ENCODE assay signal across 3 fruit fly cellular contexts in the genomic region with DNA sequence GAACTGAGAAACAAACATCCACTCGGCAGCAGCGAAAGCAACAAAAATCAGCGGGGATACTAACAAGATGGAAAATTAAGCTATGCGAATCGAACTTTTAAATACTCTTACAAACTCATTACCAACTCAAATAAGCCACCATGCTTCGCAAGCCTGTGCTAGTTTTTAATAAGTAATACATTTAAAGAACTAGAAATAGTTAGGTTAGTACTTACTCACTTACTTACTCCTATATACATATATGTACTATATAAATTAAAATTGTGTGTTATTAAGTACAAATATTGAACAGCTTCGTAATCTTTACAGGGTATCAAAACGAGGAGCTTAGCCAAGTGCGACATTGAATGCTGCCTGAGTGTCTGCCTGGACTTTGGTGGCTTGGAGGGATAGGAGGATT.
TF ChIP-seq lines count a peak whose summit lies in the region.

No protein-coding gene starts in this region.

TF ChIP-seq in whole organism, prepupa, 60 proteins besides CTCF, POLR2A, EP300 and RAD21 (continues in another document):
- TF ChIP-seq topi (GFP tag; optimal IDR thresholded peaks at IDR 0.05; lab: Kevin White, UChicago) = peak; percentile 21
- TF ChIP-seq CG11294 (GFP tag; IDR thresholded peaks at IDR 0.05; lab: Robert Waterston, UW) = no peak
- TF ChIP-seq CG1621 (tag; optimal IDR thresholded peaks at IDR 0.05; lab: Kevin White, UChicago) = no peak
- TF ChIP-seq vri (GFP tag; optimal IDR thresholded peaks at IDR 0.05; lab: Kevin White, UChicago) = peak; percentile 18
- peak; percentile 37 for TF ChIP-seq CG10669 (GFP tag; optimal IDR thresholded peaks at IDR 0.05; lab: Kevin White, UChicago)
- TF ChIP-seq CG3032 (tag; optimal IDR thresholded peaks at IDR 0.05; lab: Kevin White, UChicago) = peak; percentile 42
- no peak for TF ChIP-seq fkh (GFP tag; optimal IDR thresholded peaks at IDR 0.05; lab: Kevin White, UChicago)
- peak; percentile 47 for TF ChIP-seq Sox102F (GFP tag; optimal IDR thresholded peaks at IDR 0.05; lab: Kevin White, UChicago)
- no peak for TF ChIP-seq CG11762 (GFP tag; optimal IDR thresholded peaks at IDR 0.05; lab: Kevin White, UChicago; ENCODE audit: insufficient read depth)
- TF ChIP-seq dac (GFP tag; optimal IDR thresholded peaks at IDR 0.05; lab: Kevin White, UChicago) = no peak
- TF ChIP-seq spab (GFP tag; optimal IDR thresholded peaks at IDR 0.05; lab: Kevin White, UChicago) = peak; percentile 20
- TF ChIP-seq CG11902 (GFP tag; optimal IDR thresholded peaks at IDR 0.05; lab: Kevin White, UChicago) = peak; percentile 17
- peak; percentile 42 for TF ChIP-seq CG10631 (GFP tag; optimal IDR thresholded peaks at IDR 0.05; lab: Kevin White, UChicago)
- no peak for TF ChIP-seq Lpt (GFP tag; optimal IDR thresholded peaks at IDR 0.05; lab: Kevin White, UChicago)
- no peak for TF ChIP-seq Hr39 (GFP tag; optimal IDR thresholded peaks at IDR 0.05; lab: Kevin White, UChicago)
- no peak for TF ChIP-seq CG15336 (GFP tag; IDR thresholded peaks at IDR 0.05; lab: Robert Waterston, UW)
- no peak for TF ChIP-seq CG16779 (tag; optimal IDR thresholded peaks at IDR 0.05; lab: Kevin White, UChicago)
- TF ChIP-seq OdsH (GFP tag; optimal IDR thresholded peaks at IDR 0.05; lab: Kevin White, UChicago) = peak; percentile 1
- TF ChIP-seq pdm3 (GFP tag; optimal IDR thresholded peaks at IDR 0.05; lab: Kevin White, UChicago) = peak; percentile 18
- TF ChIP-seq Ets96B (tag; optimal IDR thresholded peaks at IDR 0.05; lab: Kevin White, UChicago) = peak; percentile 51
- no peak for TF ChIP-seq Eip75B (GFP tag; optimal IDR thresholded peaks at IDR 0.05; lab: Kevin White, UChicago)
- no peak for TF ChIP-seq CG31627 (GFP tag; optimal IDR thresholded peaks at IDR 0.05; lab: Kevin White, UChicago)
- TF ChIP-seq achi (GFP tag; optimal IDR thresholded peaks at IDR 0.05; lab: Kevin White, UChicago) = no peak
- peak; percentile 25 for TF ChIP-seq Blimp-1 (GFP tag; optimal IDR thresholded peaks at IDR 0.05; lab: Kevin White, UChicago)
- peak; percentile 42 for TF ChIP-seq dsx (GFP tag; optimal IDR thresholded peaks at IDR 0.05; lab: Kevin White, UChicago; ENCODE audit: poor library complexity, severe bottlenecking)
- TF ChIP-seq Hr38 (GFP tag; optimal IDR thresholded peaks at IDR 0.05; lab: Kevin White, UChicago) = no peak
- TF ChIP-seq CG6276 (GFP tag; optimal IDR thresholded peaks at IDR 0.05; lab: Kevin White, UChicago) = no peak
- TF ChIP-seq CG34406 (GFP tag; optimal IDR thresholded peaks at IDR 0.05; lab: Kevin White, UChicago) = peak; percentile 38
- no peak for TF ChIP-seq CG8119 (GFP tag; IDR thresholded peaks at IDR 0.05; lab: Robert Waterston, UW)

TF ChIP-seq in whole organism, pupa, 21 proteins besides CTCF, POLR2A, EP300 and RAD21:
- TF ChIP-seq CG34367 (tag; optimal IDR thresholded peaks at IDR 0.05; lab: Kevin White, UChicago) = no peak
- TF ChIP-seq Pif1A (GFP tag; optimal IDR thresholded peaks at IDR 0.05; lab: Kevin White, UChicago) = no peak
- TF ChIP-seq fd96Ca (GFP tag; IDR thresholded peaks at IDR 0.05; lab: Robert Waterston, UW) = no peak
- TF ChIP-seq CG15710 (tag; optimal IDR thresholded peaks at IDR 0.05; lab: Kevin White, UChicago) = peak; percentile 61
- TF ChIP-seq CG32121 (GFP tag; IDR thresholded peaks at IDR 0.05; lab: Robert Waterston, UW) = no peak
- peak; percentile 27 for TF ChIP-seq CG17806 (tag; optimal IDR thresholded peaks at IDR 0.05; lab: Kevin White, UChicago)
- TF ChIP-seq gl (tag; optimal IDR thresholded peaks at IDR 0.05; lab: Kevin White, UChicago) = peak; percentile 5
- TF ChIP-seq CG12605 (GFP tag; IDR thresholded peaks at IDR 0.05; lab: Robert Waterston, UW) = no peak
- no peak for TF ChIP-seq EcR (GFP tag; optimal IDR thresholded peaks at IDR 0.05; lab: Kevin White, UChicago)
- no peak for TF ChIP-seq rn (GFP tag; IDR thresholded peaks at IDR 0.05; lab: Robert Waterston, UW)
- no peak for TF ChIP-seq CG10348 (GFP tag; IDR thresholded peaks at IDR 0.05; lab: Robert Waterston, UW)
- peak; percentile 11 for TF ChIP-seq D1 (tag; optimal IDR thresholded peaks at IDR 0.05; lab: Kevin White, UChicago)
- peak; percentile 55 for TF ChIP-seq CG14655 (GFP tag; optimal IDR thresholded peaks at IDR 0.05; lab: Kevin White, UChicago)
- no peak for TF ChIP-seq CG4496 (GFP tag; IDR thresholded peaks at IDR 0.05; lab: Robert Waterston, UW)
- TF ChIP-seq CG8301 (tag; optimal IDR thresholded peaks at IDR 0.05; lab: Kevin White, UChicago) = peak; percentile 11
- TF ChIP-seq Pif1B (GFP tag; optimal IDR thresholded peaks at IDR 0.05; lab: Kevin White, UChicago) = no peak
- peak; percentile 61 for TF ChIP-seq CG8159 (tag; optimal IDR thresholded peaks at IDR 0.05; lab: Kevin White, UChicago)
- peak; percentile 26 for TF ChIP-seq Snoo (tag; optimal IDR thresholded peaks at IDR 0.05; lab: Kevin White, UChicago)
- peak; percentile 41 for TF ChIP-seq CG9948 (tag; optimal IDR thresholded peaks at IDR 0.05; lab: Kevin White, UChicago)

TF ChIP-seq in whole organism, wandering third instar larva, 38 proteins besides CTCF, POLR2A, EP300 and RAD21:
- TF ChIP-seq Sp1 (GFP tag; optimal IDR thresholded peaks at IDR 0.05; lab: Kevin White, UChicago) (peak; percentile 45), ey (GFP tag; optimal IDR thresholded peaks at IDR 0.05; lab: Kevin White, UChicago) (peak; percentile 9), OdsH (GFP tag; optimal IDR thresholded peaks at IDR 0.05; lab: Kevin White, UChicago) (peak; percentile 22), HLH106 (tag; optimal IDR thresholded peaks at IDR 0.05; lab: Kevin White, UChicago) (peak; percentile 54), CG32264 (GFP tag; optimal IDR thresholded peaks at IDR 0.05; lab: Kevin White, UChicago) (no peak), Hr78 (GFP tag; optimal IDR thresholded peaks at IDR 0.05; lab: Kevin White, UChicago) (no peak), N (GFP tag; optimal IDR thresholded peaks at IDR 0.05; lab: Kevin White, UChicago) (no peak), Rel (GFP tag; optimal IDR thresholded peaks at IDR 0.05; lab: Kevin White, UChicago) (no peak), Rel (tag; optimal IDR thresholded peaks at IDR 0.05; lab: Kevin White, UChicago) (no peak), h (GFP tag; optimal IDR thresholded peaks at IDR 0.05; lab: Kevin White, UChicago) (peak; percentile 39), Myc (optimal IDR thresholded peaks at IDR 0.05; lab: Kevin White, UChicago) (no peak), foxo (GFP tag; optimal IDR thresholded peaks at IDR 0.05; lab: Kevin White, UChicago) (peak in 1 of 2 experiments; percentile 39), sage (GFP tag; optimal IDR thresholded peaks at IDR 0.05; lab: Kevin White, UChicago) (no peak), usp (GFP tag; optimal IDR thresholded peaks at IDR 0.05; lab: Kevin White, UChicago) (no peak), pan (optimal IDR thresholded peaks at IDR 0.05; lab: Kevin White, UChicago) (no peak), br (GFP tag; optimal IDR thresholded peaks at IDR 0.05; lab: Kevin White, UChicago) (no peak), brk (GFP tag; optimal IDR thresholded peaks at IDR 0.05; lab: Kevin White, UChicago) (no peak), sv (GFP tag; optimal IDR thresholded peaks at IDR 0.05; lab: Kevin White, UChicago) (no peak), rgr (GFP tag; optimal IDR thresholded peaks at IDR 0.05; lab: Kevin White, UChicago) (peak; percentile 14), dsf (GFP tag; optimal IDR thresholded peaks at IDR 0.05; lab: Kevin White, UChicago; ENCODE audit: borderline replicate concordance) (no peak), dmrt93B (GFP tag; optimal IDR thresholded peaks at IDR 0.05; lab: Kevin White, UChicago) (peak; percentile 10), Mio (GFP tag; optimal IDR thresholded peaks at IDR 0.05; lab: Kevin White, UChicago) (no peak), CrebA (GFP tag; optimal IDR thresholded peaks at IDR 0.05; lab: Kevin White, UChicago; ENCODE audit: borderline replicate concordance) (no peak), psq (GFP tag; optimal IDR thresholded peaks at IDR 0.05; lab: Kevin White, UChicago) (peak; percentile 7), Hnf4 (GFP tag; optimal IDR thresholded peaks at IDR 0.05; lab: Kevin White, UChicago) (no peak), fru (GFP tag; optimal IDR thresholded peaks at IDR 0.05; lab: Kevin White, UChicago) (peak; percentile 32), lola (GFP tag; optimal IDR thresholded peaks at IDR 0.05; lab: Kevin White, UChicago) (no peak), jim (GFP tag; optimal IDR thresholded peaks at IDR 0.05; lab: Kevin White, UChicago) (no peak), Jra (GFP tag; optimal IDR thresholded peaks at IDR 0.05; lab: Kevin White, UChicago) (no peak), Hr83 (GFP tag; optimal IDR thresholded peaks at IDR 0.05; lab: Kevin White, UChicago; ENCODE audit: poor library complexity, severe bottlenecking) (no peak), dl (GFP tag; optimal IDR thresholded peaks at IDR 0.05; lab: Kevin White, UChicago; ENCODE audit: insufficient read depth in 1 of 2, partially characterized antibody in 2 of 2) (no peak), Dfd (GFP tag; optimal IDR thresholded peaks at IDR 0.05; lab: Kevin White, UChicago) (no peak), woc (GFP tag; optimal IDR thresholded peaks at IDR 0.05; lab: Kevin White, UChicago) (no peak), Dif (GFP tag; optimal IDR thresholded peaks at IDR 0.05; lab: Kevin White, UChicago; ENCODE audit: partially characterized antibody) (no peak), tai (GFP tag; optimal IDR thresholded peaks at IDR 0.05; lab: Kevin White, UChicago) (no peak), CG9705 (GFP tag; optimal IDR thresholded peaks at IDR 0.05; lab: Kevin White, UChicago) (no peak), Abd-B (GFP tag; optimal IDR thresholded peaks at IDR 0.05; lab: Kevin White, UChicago) (no peak), Vsx2 (GFP tag; optimal IDR thresholded peaks at IDR 0.05; lab: Kevin White, UChicago; ENCODE audit: partially characterized antibody) (no peak), GATAd (GFP tag; optimal IDR thresholded peaks at IDR 0.05; lab: Kevin White, UChicago) (no peak)

Comparison
In these comparisons a context has a peak if more than half of its experiments do, and no peak if none do; other contexts are left out.
1. Of the 1 proteins assayed by ChIP-seq in both whole organism, prepupa and whole organism, wandering third instar larva: peak only in whole organism, prepupa: none; only in whole organism, wandering third instar larva: none; in both: OdsH; in neither: 0.